Worm (Caenorhabditis elegans): Measurements from ENCODE around the gene ZK1290.14.

Gene ZK1290.14

ce11 chrII:7548044-7548443 is 7.3 kb downstream of the ZK1290.14 start, which contains the start of gene fbxa-224:
Gene fbxa-224, minus strand, starts transcription at chrII:7548144.
- TF ChIP-seq mel-28 (tag; optimal IDR thresholded peaks at IDR 0.05; ENCODE audit: borderline replicate concordance) (no peak), F49E8.2 (tag; optimal IDR thresholded peaks at IDR 0.05; ENCODE audit: insufficient read depth) (no peak), unc-130 (GFP tag; optimal IDR thresholded peaks at IDR 0.05) (no peak), lag-1 (GFP tag; IDR thresholded peaks at IDR 0.05) (no peak), nhr-27 (tag; optimal IDR thresholded peaks at IDR 0.05) (no peak), ets-4 (GFP tag; optimal IDR thresholded peaks at IDR 0.05) (no peak), ceh-79 (tag; optimal IDR thresholded peaks at IDR 0.05) (no peak), ZK185.1 (tag; optimal IDR thresholded peaks at IDR 0.05; ENCODE audit: poor library complexity, severe bottlenecking) (no peak), D2030.7 (GFP tag; IDR thresholded peaks at IDR 0.05) (no peak), ztf-25 (GFP tag; IDR thresholded peaks at IDR 0.05) (no peak), ztf-26 (tag; optimal IDR thresholded peaks at IDR 0.05) (no peak), tlf-1 (GFP tag; optimal IDR thresholded peaks at IDR 0.05) (no peak), snpc-3.4 (tag; optimal IDR thresholded peaks at IDR 0.05) (no peak), hlh-26 (GFP tag; conservative IDR thresholded peaks at IDR 0.05) (no peak), nhr-80 (tag; optimal IDR thresholded peaks at IDR 0.05) (no peak), madf-8 (GFP tag; conservative IDR thresholded peaks at IDR 0.05) (no peak), nfyb-1 (GFP tag; IDR thresholded peaks at IDR 0.05) (no peak), F33H1.4 (GFP tag; IDR thresholded peaks at IDR 0.05) (no peak)

ce11 chrII:7547269-7547668 is 8.1 kb downstream of the ZK1290.14 start:
- TF ChIP-seq K11D2.4 (GFP tag; IDR thresholded peaks at IDR 0.05): no peak
- TF ChIP-seq pha-4 (tag; optimal IDR thresholded peaks at IDR 0.05): no peak
- TF ChIP-seq atf-7 (tag; optimal IDR thresholded peaks at IDR 0.05): no peak
- no peak for TF ChIP-seq F57A8.1 (GFP tag; optimal IDR thresholded peaks at IDR 0.05)
- no peak for TF ChIP-seq Y53G8AR.9 (GFP tag; conservative IDR thresholded peaks at IDR 0.05)
- no peak for TF ChIP-seq xnd-1 (tag; optimal IDR thresholded peaks at IDR 0.05)
- TF ChIP-seq unc-130 (GFP tag; optimal IDR thresholded peaks at IDR 0.05): no peak
- TF ChIP-seq tlf-1 (GFP tag; optimal IDR thresholded peaks at IDR 0.05): no peak
- no peak for TF ChIP-seq ztf-26 (tag; optimal IDR thresholded peaks at IDR 0.05)
- TF ChIP-seq ztf-18 (tag; optimal IDR thresholded peaks at IDR 0.05): no peak
- no peak for TF ChIP-seq F52B5.7 (tag; optimal IDR thresholded peaks at IDR 0.05)
- TF ChIP-seq madf-6 (GFP tag; IDR thresholded peaks at IDR 0.05): no peak
- no peak for TF ChIP-seq sea-2 (GFP tag; IDR thresholded peaks at IDR 0.05)

- no peak for TF ChIP-seq ztf-26 (tag; optimal IDR thresholded peaks at IDR 0.05)
- TF ChIP-seq lin-54 (GFP tag; optimal IDR thresholded peaks at IDR 0.05): no peak
- TF ChIP-seq akir-1 (GFP tag; optimal IDR thresholded peaks at IDR 0.05): no peak
- TF ChIP-seq repo-1 (tag; optimal IDR thresholded peaks at IDR 0.05): no peak
- TF ChIP-seq T07F8.4 (tag; optimal IDR thresholded peaks at IDR 0.05): no peak
- no peak for TF ChIP-seq nfya-2 (GFP tag; IDR thresholded peaks at IDR 0.05)
- TF ChIP-seq athp-1 (tag; optimal IDR thresholded peaks at IDR 0.05): no peak
- TF ChIP-seq F39B2.1 (GFP tag; IDR thresholded peaks at IDR 0.05): no peak
- no peak for TF ChIP-seq ztf-28 (GFP tag; IDR thresholded peaks at IDR 0.05)
- no peak for TF ChIP-seq aptf-2 (GFP tag; conservative IDR thresholded peaks at IDR 0.05)
- TF ChIP-seq hmg-20 (GFP tag; IDR thresholded peaks at IDR 0.05): no peak
- TF ChIP-seq unc-62 (GFP tag; optimal IDR thresholded peaks at IDR 0.05): no peak
- no peak for TF ChIP-seq K11D2.4 (GFP tag; IDR thresholded peaks at IDR 0.05)
- no peak for TF ChIP-seq ceh-79 (tag; optimal IDR thresholded peaks at IDR 0.05)
- TF ChIP-seq sdz-38 (tag; optimal IDR thresholded peaks at IDR 0.05): no peak
- TF ChIP-seq ztf-3 (GFP tag; optimal IDR thresholded peaks at IDR 0.05): no peak
- TF ChIP-seq B0019.2 (GFP tag; conservative IDR thresholded peaks at IDR 0.05): no peak
- TF ChIP-seq B0035.1 (tag; optimal IDR thresholded peaks at IDR 0.05): no peak
- no peak for TF ChIP-seq F49E8.2 (tag; optimal IDR thresholded peaks at IDR 0.05; ENCODE audit: insufficient read depth)
- TF ChIP-seq snpc-4 (GFP tag; optimal IDR thresholded peaks at IDR 0.05): no peak
- no peak for TF ChIP-seq snpc-4 (tag; optimal IDR thresholded peaks at IDR 0.05)
Measured at ce11 chrII:7545364-7545763, 10.0 kb downstream of the ZK1290.14 start.
